Worm (Caenorhabditis elegans): Measurements from ENCODE around the gene F32D8.14.

DNA sequence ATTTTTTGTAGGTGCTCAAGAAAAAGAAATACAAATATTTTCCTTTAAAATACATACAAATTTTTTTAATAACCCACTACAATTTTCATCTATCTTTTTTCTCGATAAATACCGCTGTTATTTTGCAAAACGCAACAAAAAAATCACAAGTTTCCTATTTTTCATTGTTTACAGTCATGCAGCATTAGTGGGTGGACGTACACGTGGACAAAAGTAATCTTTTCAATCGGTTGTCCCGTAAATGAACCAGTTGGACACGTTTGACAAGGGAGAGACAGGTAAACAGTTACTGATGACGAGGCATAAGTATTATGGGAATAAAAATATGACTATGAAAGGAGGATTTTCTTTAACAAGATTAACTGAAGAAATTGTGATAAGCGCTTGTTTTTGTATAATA, 21.4 kb downstream of the F32D8.14 start:
- TF ChIP-seq scrt-1 (GFP tag; IDR thresholded peaks at IDR 0.05) (no peak), ama-1 (optimal IDR thresholded peaks at IDR 0.05) (no peak), aly-1 (tag; optimal IDR thresholded peaks at IDR 0.05) (no peak)
